Worm (Caenorhabditis elegans) whole organism, L4 larva: ENCODE results near the gene C17H12.11.

Experiments
- F10B5.3 ChIP-seq: sonication (generic microtip); optimal IDR thresholded peaks from 2 replicates; lab custom pipeline; 2016; ENCODE audit warnings: mild to moderate bottlenecking, missing genetic modification characterization, missing compliant biosample characterization
- F26F4.8 ChIP-seq: fragments of 200-800 bp; sonication (Bioruptor generic); conservative IDR thresholded peaks from 2 replicates; pipeline ENCODE4 v1.3.6; 2022; ENCODE audit warnings: missing genetic modification characterization, missing compliant biosample characterization
- F37D6.2 ChIP-seq: sonication (generic microtip); optimal IDR thresholded peaks from 2 replicates; lab custom pipeline; 2016; ENCODE audit warnings: mild to moderate bottlenecking, missing genetic modification characterization, missing compliant biosample characterization
- F44E2.7 ChIP-seq: fragments of 200-800 bp; sonication (Bioruptor generic); IDR thresholded peaks from 2 replicates; pipeline ENCODE4 v2.1.2; 2022; ENCODE audit warnings: missing genetic modification characterization, missing compliant biosample characterization
- Y105C5A.15 ChIP-seq: fragments of 200-800 bp; sonication (Bioruptor generic); IDR thresholded peaks from 2 replicates; pipeline ENCODE4 v1.3.6; 2022; ENCODE audit warnings: missing genetic modification characterization, missing compliant biosample characterization
- ZK337.2 ChIP-seq: fragments of 200-800 bp; sonication (Bioruptor generic); IDR thresholded peaks from 2 replicates; pipeline ENCODE4 v1.3.6; 2022; ENCODE audit warnings: missing genetic modification reagents, missing genetic modification characterization, missing compliant biosample characterization
- ZK546.5 ChIP-seq, 2 experiments: sonication (generic microtip); optimal IDR thresholded peaks; 2 replicates each; lab custom pipeline; 2017; ENCODE audit warnings: missing biosample characterization in 2 of 2, missing genetic modification characterization in 2 of 2
- aha-1 ChIP-seq: fragments of 150-350 bp; peaks from one replicate; lab custom pipeline; 2014; ENCODE audit warnings: missing biosample characterization, missing genetic modification characterization
- ama-1 ChIP-seq: fragments of 150-350 bp; optimal IDR thresholded peaks from 2 replicates; lab custom pipeline; 2014; ENCODE audit warnings: inconsistent platforms, mixed read lengths
- arid-1 ChIP-seq: fragments of 200-800 bp; sonication (Bioruptor generic); conservative IDR thresholded peaks from 2 replicates; pipeline ENCODE4 v1.3.6; 2022; ENCODE audit warnings: missing genetic modification reagents, missing genetic modification characterization, missing compliant biosample characterization
- attf-4 ChIP-seq: sonication (generic microtip); optimal IDR thresholded peaks from 3 replicates; lab custom pipeline; 2017; ENCODE audit warnings: missing biosample characterization, missing genetic modification characterization
- ceh-44 ChIP-seq: fragments of 200-800 bp; sonication (Bioruptor generic); IDR thresholded peaks from 2 replicates; pipeline ENCODE4 v1.3.6; 2022; ENCODE audit warnings: missing genetic modification reagents, missing genetic modification characterization, missing compliant biosample characterization
- ceh-82 ChIP-seq: sonication (generic microtip); optimal IDR thresholded peaks from 2 replicates; lab custom pipeline; 2017; ENCODE audit warnings: missing biosample characterization, missing genetic modification characterization
- ces-1 ChIP-seq: fragments of 150-350 bp; sonication (generic microtip); optimal IDR thresholded peaks from 4 replicates; lab custom pipeline; 2014; ENCODE audit warnings: missing biosample characterization, missing genetic modification reagents, missing genetic modification characterization
- ctbp-1 ChIP-seq: fragments of 200-800 bp; sonication (Bioruptor generic); IDR thresholded peaks from 2 replicates; pipeline ENCODE4 v1.3.6; 2022; ENCODE audit warnings: missing genetic modification reagents, missing genetic modification characterization, missing compliant biosample characterization
- dpl-1 ChIP-seq: fragments of 150-350 bp; optimal IDR thresholded peaks from 2 replicates; lab custom pipeline; 2014; ENCODE audit warnings: missing biosample characterization, missing genetic modification reagents, missing genetic modification characterization
- duxl-1 ChIP-seq: sonication (generic microtip); optimal IDR thresholded peaks from 2 replicates; lab custom pipeline; 2016; ENCODE audit warnings: mild to moderate bottlenecking, missing genetic modification characterization, moderate library complexity, missing compliant biosample characterization; ENCODE audit not compliant: poor library complexity
- dve-1 ChIP-seq: sonication (generic microtip); optimal IDR thresholded peaks from 2 replicates; lab custom pipeline; 2017; ENCODE audit warnings: antibody characterized with exemption, mild to moderate bottlenecking, missing genetic modification characterization, missing compliant biosample characterization; ENCODE audit not compliant: insufficient read depth
- fkh-10 ChIP-seq: fragments of 150-350 bp; optimal IDR thresholded peaks from 2 replicates; lab custom pipeline; 2014; ENCODE audit warnings: missing biosample characterization, missing genetic modification reagents, missing genetic modification characterization
- fos-1 ChIP-seq: fragments of 150-350 bp; optimal IDR thresholded peaks from 2 replicates; lab custom pipeline; 2014; ENCODE audit warnings: missing biosample characterization, missing genetic modification characterization
- hif-1 ChIP-seq, 2 experiments: sonication (generic microtip); optimal IDR thresholded peaks; 2 replicates each; lab custom pipeline; 2016 to 2017; ENCODE audit warnings: missing compliant biosample characterization in 2 of 2, missing genetic modification characterization in 2 of 2, missing genetic modification reagents in 2 of 2, missing genotype in 2 of 2, mild to moderate bottlenecking in 1 of 2
- hlh-11 ChIP-seq: fragments of 200-800 bp; sonication (Bioruptor generic); optimal IDR thresholded peaks from 2 replicates; lab custom pipeline; 2018; ENCODE audit warnings: mild to moderate bottlenecking, missing genetic modification characterization, missing compliant biosample characterization
- hlh-30 ChIP-seq: sonication (generic microtip); optimal IDR thresholded peaks from 2 replicates; lab custom pipeline; 2017; ENCODE audit warnings: antibody characterized with exemption, mild to moderate bottlenecking, missing genetic modification characterization, missing compliant biosample characterization; ENCODE audit not compliant: insufficient read depth
- hmg-1.1 ChIP-seq: fragments of 200-800 bp; sonication (Bioruptor generic); IDR thresholded peaks from 2 replicates; pipeline ENCODE4 v1.3.6; 2022; ENCODE audit warnings: missing genetic modification reagents, missing genetic modification characterization, missing compliant biosample characterization
- jun-1 ChIP-seq: fragments of 150-350 bp; optimal IDR thresholded peaks from 2 replicates; lab custom pipeline; 2014; ENCODE audit warnings: missing biosample characterization, missing genetic modification reagents, missing genetic modification characterization
- lin-38 ChIP-seq: fragments of 200-800 bp; sonication (Bioruptor generic); IDR thresholded peaks from 2 replicates; pipeline ENCODE4 v1.3.6; 2022; ENCODE audit warnings: missing genetic modification reagents, missing genetic modification characterization, missing compliant biosample characterization
- lin-39 ChIP-seq: fragments of 150-350 bp; optimal IDR thresholded peaks from 2 replicates; lab custom pipeline; 2014; ENCODE audit warnings: missing biosample characterization, missing genetic modification reagents, missing genetic modification characterization
- lir-3 ChIP-seq: sonication (generic microtip); optimal IDR thresholded peaks from 2 replicates; lab custom pipeline; 2016; ENCODE audit warnings: mild to moderate bottlenecking, missing genetic modification characterization, missing compliant biosample characterization
- lsy-2 ChIP-seq, 2 experiments: fragments of 150-350 bp in 1 of 2; sonication (generic microtip) in 1 of 2; optimal IDR thresholded peaks; 2 replicates each; lab custom pipeline; 2014 to 2017; ENCODE audit warnings: missing biosample characterization in 2 of 2, missing genetic modification characterization in 2 of 2
- mdl-1 ChIP-seq, 2 experiments: fragments of 150-350 bp in 1 of 2; sonication (generic microtip) in 1 of 2; optimal IDR thresholded peaks; 2 replicates each; lab custom pipeline; 2014 to 2017; ENCODE audit warnings: missing biosample characterization in 2 of 2, missing genetic modification characterization in 2 of 2
- mdt-29 ChIP-seq: fragments of 200-800 bp; sonication (Bioruptor generic); IDR thresholded peaks from 2 replicates; pipeline ENCODE4 v1.3.6; 2022; ENCODE audit warnings: missing genetic modification reagents, missing genetic modification characterization, missing compliant biosample characterization
- mep-1 ChIP-seq: fragments of 150-350 bp; sonication (generic microtip); optimal IDR thresholded peaks from 3 replicates; lab custom pipeline; 2014; ENCODE audit warnings: missing biosample characterization, missing genetic modification characterization
- mxl-2 ChIP-seq: fragments of 200-800 bp; sonication (Bioruptor generic); conservative IDR thresholded peaks from 2 replicates; pipeline ENCODE4 v1.3.6; 2022; ENCODE audit warnings: missing genetic modification reagents, missing genetic modification characterization, missing compliant biosample characterization
- mxl-3 ChIP-seq: fragments of 200-800 bp; sonication (Bioruptor generic); optimal IDR thresholded peaks from 2 replicates; lab custom pipeline; 2018; ENCODE audit warnings: mild to moderate bottlenecking, missing genetic modification characterization, missing compliant biosample characterization
- nhr-11 ChIP-seq: fragments of 150-350 bp; optimal IDR thresholded peaks from 2 replicates; lab custom pipeline; 2014; ENCODE audit warnings: missing biosample characterization, missing genetic modification characterization
- nhr-111 ChIP-seq: fragments of 200-800 bp; sonication (Bioruptor generic); optimal IDR thresholded peaks from 2 replicates; lab custom pipeline; 2018; ENCODE audit warnings: mild to moderate bottlenecking, missing genetic modification characterization, missing compliant biosample characterization
- nhr-42 ChIP-seq: fragments of 200-800 bp; sonication (Bioruptor generic); IDR thresholded peaks from 2 replicates; pipeline ENCODE4 v1.3.6; 2022; ENCODE audit warnings: missing genetic modification characterization, missing compliant biosample characterization
- nhr-76 ChIP-seq: fragments of 150-350 bp; optimal IDR thresholded peaks from 2 replicates; lab custom pipeline; 2014; ENCODE audit warnings: missing biosample characterization, missing genetic modification characterization
- nhr-77 ChIP-seq: fragments of 150-350 bp; optimal IDR thresholded peaks from 2 replicates; lab custom pipeline; 2014; ENCODE audit warnings: missing biosample characterization, missing genetic modification characterization
- pha-4 ChIP-seq, 2 experiments: fragments of 150-350 bp in 1 of 2; fragments of 200-800 bp in 1 of 2; sonication (Bioruptor generic) in 1 of 2; IDR thresholded peaks in 1 of 2; optimal IDR thresholded peaks in 1 of 2; 2 replicates each; pipeline versions ENCODE4 v1.3.6 to Lab custom; 2014 to 2022; ENCODE audit warnings: missing genetic modification characterization in 2 of 2, missing genetic modification reagents in 2 of 2, missing biosample characterization in 1 of 2, missing compliant biosample characterization in 1 of 2
- rbr-2 ChIP-seq: sonication (generic microtip); optimal IDR thresholded peaks from 2 replicates; lab custom pipeline; 2016; ENCODE audit warnings: missing genotype, missing genetic modification characterization, missing compliant biosample characterization
- saeg-2 ChIP-seq: fragments of 200-800 bp; sonication (Bioruptor generic); IDR thresholded peaks from 2 replicates; pipeline ENCODE4 v1.3.6; 2022; ENCODE audit warnings: missing genetic modification reagents, missing genetic modification characterization, missing compliant biosample characterization
- snpc-1.2 ChIP-seq: fragments of 200-800 bp; sonication (Bioruptor generic); IDR thresholded peaks from 2 replicates; pipeline ENCODE4 v1.3.6; 2022; ENCODE audit warnings: missing genetic modification reagents, missing genetic modification characterization, missing compliant biosample characterization
- spr-3 ChIP-seq: fragments of 200-800 bp; sonication (Bioruptor generic); optimal IDR thresholded peaks from 2 replicates; lab custom pipeline; 2018; ENCODE audit warnings: mild to moderate bottlenecking, missing genetic modification characterization, missing compliant biosample characterization
- unc-62 ChIP-seq, 3 experiments: fragments of 150-350 bp in 1 of 3; sonication (generic microtip); optimal IDR thresholded peaks in 2 of 3; peaks in 1 of 3; 1 replicate in 1 of 3; 2 replicates in 2 of 3; lab custom pipeline; 2014 to 2017; ENCODE audit warnings: missing biosample characterization in 3 of 3, missing genetic modification characterization in 3 of 3, missing genetic modification reagents in 3 of 3, missing genotype in 1 of 3
- zip-2 ChIP-seq: fragments of 150-350 bp; optimal IDR thresholded peaks from 2 replicates; lab custom pipeline; 2014; ENCODE audit warnings: missing biosample characterization, missing genetic modification characterization

The C17H12.11 gene

DNA sequence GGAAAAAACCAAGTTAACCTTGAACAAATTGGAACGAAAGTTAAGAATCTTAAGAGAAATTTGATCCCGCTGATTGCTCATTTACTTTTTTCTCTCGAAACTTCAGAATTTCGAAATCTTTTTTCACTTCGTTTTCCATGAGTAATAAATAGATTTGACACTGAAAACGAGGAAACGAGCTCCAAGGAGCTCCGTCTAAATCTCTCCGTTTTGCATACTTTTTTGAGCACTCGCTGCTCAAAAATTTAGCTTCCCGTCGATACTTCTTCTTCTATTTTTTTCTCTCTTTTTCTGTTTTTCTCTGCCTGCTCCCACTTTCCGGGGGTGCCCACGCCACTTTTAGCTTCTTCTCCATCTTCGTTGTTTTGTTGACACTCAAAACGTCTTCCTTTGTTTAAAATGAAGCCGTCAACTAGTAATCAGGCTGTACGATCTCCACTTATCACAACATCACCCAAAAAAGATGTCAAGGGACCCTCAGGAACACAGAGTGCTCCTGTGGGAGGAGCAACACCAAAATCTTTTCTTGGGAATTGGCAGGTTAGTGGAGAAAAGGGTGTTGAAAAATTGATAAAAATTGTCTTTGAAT, 4.4 kb downstream of the C17H12.11 start, which contains the start of gene C17H12.10:
Gene C17H12.10 (plus strand): TSS at position 325 of the 589 bp plus-strand sequence.
- TF ChIP-seq mdl-1 (tag; optimal IDR thresholded peaks at IDR 0.05; lab: Kevin White, UChicago) (peak in 1 of 2 experiments; percentile 2), unc-62 (GFP tag; optimal IDR thresholded peaks at IDR 0.05 in 1 of 2; lab: Kevin White, UChicago) (peak in 1 of 2 experiments; percentile 53), unc-62 (tag; optimal IDR thresholded peaks at IDR 0.05; lab: Kevin White, UChicago) (no peak), ctbp-1 (GFP tag; lab: Robert Waterston, UW) (0 out of 2 replicates have a peak, but pooled peaks have one; percentile 46), ama-1 (lab: Kevin White, UChicago) (no peak), ces-1 (GFP tag; lab: Kevin White, UChicago) (peak; percentile 70), fkh-10 (peak; percentile 37), rbr-2 (peak; percentile 44), mep-1 (peak; percentile 46), nhr-76 (tag; lab: Kevin White, UChicago) (no peak), aha-1 (tag; lab: Kevin White, UChicago) (peak; percentile 44), mxl-2 (GFP tag; lab: Robert Waterston, UW) (no peak), nhr-11 (peak; percentile 31)

- TF ChIP-seq hmg-1.1 (GFP tag; lab: Robert Waterston, UW) (peak; percentile 84), zip-2 (tag; lab: Kevin White, UChicago) (no peak), attf-4 (tag; lab: Kevin White, UChicago) (no peak), hif-1 (tag; optimal IDR thresholded peaks at IDR 0.05; lab: Kevin White, UChicago) (peak in 1 of 2 experiments; percentile 40), mxl-3 (GFP tag; lab: Kevin White, UChicago) (no peak), fkh-10 (peak; percentile 85), duxl-1 (tag; lab: Kevin White, UChicago) (no peak), Y105C5A.15 (no peak), rbr-2 (peak; percentile 72), lin-39 (tag; lab: Kevin White, UChicago) (no peak), hlh-30 (tag; lab: Kevin White, UChicago) (peak; percentile 36), lsy-2 (tag; optimal IDR thresholded peaks at IDR 0.05; lab: Kevin White, UChicago) (peak; percentile 11 to 66), mdl-1 (tag; optimal IDR thresholded peaks at IDR 0.05; lab: Kevin White, UChicago) (peak in 1 of 2 experiments; percentile 47), F26F4.8 (GFP tag; lab: Robert Waterston, UW) (0 out of 2 replicates have a peak, but pooled peaks have one; percentile 16), saeg-2 (GFP tag; lab: Robert Waterston, UW) (no peak), ctbp-1 (GFP tag; lab: Robert Waterston, UW) (peak; percentile 69), arid-1 (GFP tag; lab: Robert Waterston, UW) (no peak), mdt-29 (GFP tag; lab: Robert Waterston, UW) (no peak), ZK337.2 (GFP tag; lab: Robert Waterston, UW) (0 out of 2 replicates have a peak, but pooled peaks have one; percentile 16), nhr-42 (GFP tag; lab: Robert Waterston, UW) (no peak), mep-1 (peak; percentile 71), F37D6.2 (tag; lab: Kevin White, UChicago) (peak; percentile 60), lir-3 (no peak), aha-1 (tag; lab: Kevin White, UChicago) (peak; percentile 99), snpc-1.2 (GFP tag; lab: Robert Waterston, UW) (no peak), hlh-11 (tag; lab: Kevin White, UChicago) (no peak), spr-3 (GFP tag; lab: Kevin White, UChicago) (no peak)
These were observed 7.6 kb downstream of the C17H12.11 start for ce11 chrIV:6809756-6810155.

DNA sequence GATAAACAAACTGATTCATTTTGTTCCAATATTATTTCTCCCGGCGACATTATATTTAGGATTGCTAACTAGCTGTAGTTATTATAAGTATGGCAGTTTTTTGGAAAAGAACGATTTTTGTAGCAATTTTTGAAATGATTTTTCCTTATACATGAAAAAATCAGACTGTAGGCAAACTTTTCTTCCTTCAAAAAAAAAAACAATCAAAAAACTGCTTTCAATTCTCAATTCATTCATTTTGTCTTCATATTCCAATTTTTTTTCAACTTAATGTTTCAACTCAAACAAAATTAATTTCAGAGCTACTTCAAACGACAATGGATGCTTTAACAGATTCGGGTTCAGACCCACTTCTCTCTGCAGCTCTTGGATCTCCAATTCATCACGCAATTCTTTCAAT, 9.6 kb downstream of the C17H12.11 start, which contains the start of gene ceh-48:
Gene ceh-48 (plus strand): TSS at position 301 of the 400 bp plus-strand sequence.
- no peak for TF ChIP-seq hif-1 (tag; optimal IDR thresholded peaks at IDR 0.05; lab: Kevin White, UChicago)
- TF ChIP-seq nhr-111 (GFP tag; lab: Kevin White, UChicago): no peak
- no peak for TF ChIP-seq lin-38
- no peak for TF ChIP-seq arid-1 (GFP tag; lab: Robert Waterston, UW)
- no peak for TF ChIP-seq ceh-44 (GFP tag; lab: Robert Waterston, UW)
- no peak for TF ChIP-seq F44E2.7
- no peak for TF ChIP-seq aha-1 (tag; lab: Kevin White, UChicago)
- no peak for TF ChIP-seq zip-2 (tag; lab: Kevin White, UChicago)
- no peak for TF ChIP-seq jun-1
- TF ChIP-seq pha-4 (GFP tag; IDR thresholded peaks at IDR 0.05; lab: Robert Waterston, UW): no peak
- TF ChIP-seq pha-4 (tag; optimal IDR thresholded peaks at IDR 0.05; lab: Kevin White, UChicago): no peak
- no peak for TF ChIP-seq fos-1
- TF ChIP-seq dve-1: no peak
- no peak for TF ChIP-seq nhr-77
- TF ChIP-seq dpl-1 (GFP tag; lab: Kevin White, UChicago): no peak
- no peak for TF ChIP-seq mep-1
- TF ChIP-seq ceh-82 (tag; lab: Kevin White, UChicago): no peak
- no peak for TF ChIP-seq ZK546.5 (tag; optimal IDR thresholded peaks at IDR 0.05; lab: Kevin White, UChicago)
- TF ChIP-seq F10B5.3 (tag; lab: Kevin White, UChicago): no peak
